Worm (Caenorhabditis elegans): ENCODE data around the gene Y38H6C.25.

ce11 chrV:20547048-20547447, 28.0 kb downstream of the Y38H6C.25 start, which contains the start of gene Y38H6C.18:
- no peak for TF ChIP-seq snpc-4 (tag; optimal IDR thresholded peaks at IDR 0.05)
- TF ChIP-seq nhr-237 (tag; optimal IDR thresholded peaks at IDR 0.05) = no peak
- TF ChIP-seq nhr-77 (tag; optimal IDR thresholded peaks at IDR 0.05) = no peak
- no peak for TF ChIP-seq nhr-12 (tag; optimal IDR thresholded peaks at IDR 0.05)
